Worm (Caenorhabditis elegans): ENCODE data around the gene srw-43.

DNA sequence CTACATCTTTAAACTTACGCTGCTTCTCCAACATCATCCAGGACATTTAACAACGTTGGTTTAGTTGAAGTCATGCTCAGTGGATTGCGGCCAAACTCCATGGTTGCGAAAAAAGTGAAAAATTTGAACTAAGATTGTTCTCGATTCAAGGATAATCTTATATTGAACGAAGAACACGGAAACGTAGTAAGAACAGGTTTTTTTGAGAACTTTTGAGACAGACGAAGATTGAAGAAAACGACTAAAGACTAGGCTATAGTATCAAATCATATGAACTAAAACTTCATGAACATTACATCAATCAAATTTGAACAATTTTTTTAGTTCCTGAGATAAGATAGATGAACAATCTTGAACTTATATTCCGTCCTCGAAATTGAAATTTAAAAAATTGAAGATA, 38.7 kb upstream of the srw-43 start, which contains the start of gene W06G6.10:
- TF ChIP-seq unc-62 (GFP tag; optimal IDR thresholded peaks at IDR 0.05): no peak
- no peak for TF ChIP-seq unc-39 (tag; optimal IDR thresholded peaks at IDR 0.05)
- no peak for TF ChIP-seq pha-4 (tag; optimal IDR thresholded peaks at IDR 0.05)
- no peak for TF ChIP-seq nhr-237 (tag; optimal IDR thresholded peaks at IDR 0.05)
- TF ChIP-seq lsy-2 (tag; optimal IDR thresholded peaks at IDR 0.05): no peak
- TF ChIP-seq lin-32 (GFP tag; optimal IDR thresholded peaks at IDR 0.05): no peak

Measured in whole organism, mixed stage, embryonic.